Worm (Caenorhabditis elegans): ENCODE results near the gene C15C8.5.

DNA sequence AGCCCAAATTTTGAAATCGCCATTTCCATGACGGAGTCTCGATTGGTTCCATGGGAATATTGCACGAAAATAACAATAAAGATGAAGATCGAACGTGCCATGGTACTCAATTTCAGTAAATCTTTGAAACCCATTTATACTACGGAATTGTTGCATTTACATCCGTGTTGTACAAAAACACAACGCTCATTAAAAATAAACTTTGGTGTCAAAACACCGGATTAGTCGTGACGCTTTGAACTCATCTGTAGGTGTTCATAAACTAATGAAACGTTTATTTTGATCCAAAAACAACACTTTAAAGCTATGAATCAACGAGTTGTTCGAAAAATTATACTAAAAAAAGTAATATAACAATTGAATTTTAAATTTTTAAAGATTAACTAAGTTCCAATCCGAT is 33.7 kb upstream of the C15C8.5 start, which contains the start of gene R11D1.4:
- TF ChIP-seq ztf-11 (tag; optimal IDR thresholded peaks at IDR 0.05) (no peak), fos-1 (tag; optimal IDR thresholded peaks at IDR 0.05) (no peak), snpc-4 (tag; optimal IDR thresholded peaks at IDR 0.05) (no peak), ztf-1 (GFP tag; conservative IDR thresholded peaks at IDR 0.05) (no peak), unc-62 (GFP tag; optimal IDR thresholded peaks at IDR 0.05) (no peak), aly-2 (tag; optimal IDR thresholded peaks at IDR 0.05) (no peak), C34F6.9 (tag; optimal IDR thresholded peaks at IDR 0.05) (no peak), sma-3 (GFP tag; optimal IDR thresholded peaks at IDR 0.05) (no peak), egl-27 (tag; optimal IDR thresholded peaks at IDR 0.05) (no peak), elt-3 (tag; optimal IDR thresholded peaks at IDR 0.05) (no peak)

Measured in whole organism, L2 larva.